Fruit fly (Drosophila melanogaster) whole organism, prepupa: ENCODE data around the gene Sec22.

ENCODE experiments used
- Blimp-1 ChIP-seq: fragments of 200-800 bp; sonication (Bioruptor generic); optimal IDR thresholded peaks from 3 replicates; lab custom pipeline; 2017; ENCODE audit warnings: missing biosample characterization, missing genetic modification characterization, mild to moderate bottlenecking, moderate library complexity, missing genetic modification reagents
- CG10669 ChIP-seq: fragments of 200-800 bp; sonication (Bioruptor generic); optimal IDR thresholded peaks from 3 replicates; lab custom pipeline; 2018; ENCODE audit warnings: missing biosample characterization, mild to moderate bottlenecking, missing genetic modification characterization, moderate library complexity
- CG11294 ChIP-seq: fragments of 200-800 bp; sonication (Bioruptor generic); IDR thresholded peaks from 2 replicates; pipeline ENCODE4 v1.3.6; 2022; ENCODE audit warnings: missing biosample characterization, missing genetic modification characterization
- CG15336 ChIP-seq: fragments of 200-800 bp; sonication (Bioruptor generic); IDR thresholded peaks from 2 replicates; pipeline ENCODE4 v1.3.6; 2022; ENCODE audit warnings: missing biosample characterization, missing genetic modification characterization
- CG1621 ChIP-seq: fragments of 200-800 bp; sonication (Bioruptor generic); optimal IDR thresholded peaks from 3 replicates; lab custom pipeline; 2018; ENCODE audit warnings: missing biosample characterization, mild to moderate bottlenecking, missing genetic modification characterization
- CG3032 ChIP-seq: fragments of 200-800 bp; optimal IDR thresholded peaks from 2 replicates; lab custom pipeline; 2019; ENCODE audit warnings: missing biosample characterization, mild to moderate bottlenecking, missing genetic modification characterization, moderate library complexity
- CG31627 ChIP-seq: fragments of 200-800 bp; sonication (Bioruptor generic); optimal IDR thresholded peaks from 3 replicates; lab custom pipeline; 2016; ENCODE audit warnings: missing biosample characterization, missing genetic modification characterization
- CG3919 ChIP-seq: fragments of 200-800 bp; sonication (Bioruptor generic); optimal IDR thresholded peaks from 3 replicates; lab custom pipeline; 2016; ENCODE audit warnings: missing biosample characterization, missing genetic modification characterization
- CG6163 ChIP-seq: fragments of 200-800 bp; sonication (Bioruptor generic); IDR thresholded peaks from 3 replicates; pipeline ENCODE4 v1.3.6; 2022; ENCODE audit warnings: missing biosample characterization, missing genetic modification characterization
- CG6808 ChIP-seq: fragments of 200-800 bp; sonication (Bioruptor generic); optimal IDR thresholded peaks from 3 replicates; lab custom pipeline; 2017; ENCODE audit warnings: missing biosample characterization, missing genetic modification characterization, mild to moderate bottlenecking, moderate library complexity, missing genetic modification reagents
- CG6854 ChIP-seq: fragments of 200-800 bp; sonication (Bioruptor generic); optimal IDR thresholded peaks from 2 replicates; lab custom pipeline; 2017; ENCODE audit warnings: missing biosample characterization, mild to moderate bottlenecking, missing genetic modification characterization
- CG7368 ChIP-seq: fragments of 200-800 bp; sonication (Bioruptor generic); optimal IDR thresholded peaks from 3 replicates; lab custom pipeline; 2016; ENCODE audit warnings: missing biosample characterization, missing genetic modification characterization
- CG8632 ChIP-seq: fragments of 200-800 bp; sonication (Bioruptor generic); optimal IDR thresholded peaks from 3 replicates; lab custom pipeline; 2016; ENCODE audit warnings: missing biosample characterization, missing genetic modification characterization
- Eip75B ChIP-seq: fragments of 200-800 bp; sonication (Bioruptor generic); optimal IDR thresholded peaks from 3 replicates; lab custom pipeline; 2016; ENCODE audit warnings: missing biosample characterization, missing genetic modification characterization
- Eip78C ChIP-seq: fragments of 200-800 bp; sonication (Bioruptor generic); peaks from one replicate; lab custom pipeline; 2016; ENCODE audit warnings: missing biosample characterization, missing genetic modification characterization
- Eip93F ChIP-seq: fragments of 200-800 bp; sonication (Bioruptor generic); optimal IDR thresholded peaks from 2 replicates; lab custom pipeline; 2016; ENCODE audit warnings: missing biosample characterization, mild to moderate bottlenecking, missing genetic modification characterization
- Ets21C ChIP-seq: fragments of 200-800 bp; sonication (Bioruptor generic); optimal IDR thresholded peaks from 3 replicates; lab custom pipeline; 2016; ENCODE audit warnings: missing biosample characterization, missing genetic modification characterization
- Hr4 ChIP-seq: fragments of 200-800 bp; sonication (Bioruptor generic); optimal IDR thresholded peaks from 3 replicates; lab custom pipeline; 2016; ENCODE audit warnings: missing biosample characterization, missing genetic modification characterization
- Smox ChIP-seq: fragments of 200-800 bp; sonication (Bioruptor generic); optimal IDR thresholded peaks from 3 replicates; lab custom pipeline; 2016; ENCODE audit warnings: missing biosample characterization, missing genetic modification characterization
- Sox102F ChIP-seq: fragments of 200-800 bp; sonication (Bioruptor generic); optimal IDR thresholded peaks from 2 replicates; lab custom pipeline; 2016; ENCODE audit warnings: missing biosample characterization, mild to moderate bottlenecking, missing genetic modification characterization
- Sox14 ChIP-seq: fragments of 200-800 bp; sonication (Bioruptor generic); optimal IDR thresholded peaks from 3 replicates; lab custom pipeline; 2016; ENCODE audit warnings: missing biosample characterization, missing genetic modification characterization
- achi ChIP-seq: fragments of 200-800 bp; sonication (Bioruptor generic); optimal IDR thresholded peaks from 3 replicates; lab custom pipeline; 2016; ENCODE audit warnings: missing biosample characterization, missing genetic modification characterization
- cyc ChIP-seq: fragments of 200-800 bp; sonication (Bioruptor generic); optimal IDR thresholded peaks from 3 replicates; lab custom pipeline; 2016; ENCODE audit warnings: missing biosample characterization, missing genetic modification characterization
- dac ChIP-seq: fragments of 200-800 bp; sonication (Bioruptor generic); optimal IDR thresholded peaks from 2 replicates; lab custom pipeline; 2017; ENCODE audit warnings: missing biosample characterization, mild to moderate bottlenecking, missing genetic modification characterization
- dsx ChIP-seq: fragments of 200-800 bp; optimal IDR thresholded peaks from 3 replicates; lab custom pipeline; 2019; ENCODE audit warnings: missing biosample characterization, mild to moderate bottlenecking, missing genetic modification characterization, moderate library complexity; ENCODE audit not compliant: poor library complexity, severe bottlenecking
- eg ChIP-seq: fragments of 200-800 bp; sonication (Bioruptor generic); IDR thresholded peaks from 3 replicates; pipeline ENCODE4 v1.3.6; 2022; ENCODE audit warnings: missing biosample characterization, missing genetic modification characterization
- esn ChIP-seq: fragments of 200-800 bp; sonication (Bioruptor generic); optimal IDR thresholded peaks from 2 replicates; lab custom pipeline; 2016; ENCODE audit warnings: missing biosample characterization, mild to moderate bottlenecking, missing genetic modification characterization, moderate library complexity
- fd59A ChIP-seq: fragments of 200-800 bp; sonication (Bioruptor generic); optimal IDR thresholded peaks from 2 replicates; lab custom pipeline; 2017; ENCODE audit warnings: missing biosample characterization, mild to moderate bottlenecking, missing genetic modification characterization, missing genetic modification reagents
- fkh ChIP-seq: fragments of 200-800 bp; sonication (Bioruptor generic); optimal IDR thresholded peaks from 3 replicates; lab custom pipeline; 2017; ENCODE audit warnings: missing biosample characterization, mild to moderate bottlenecking, missing genetic modification characterization, moderate library complexity
- lz ChIP-seq: fragments of 200-800 bp; sonication (Bioruptor generic); optimal IDR thresholded peaks from 3 replicates; lab custom pipeline; 2016; ENCODE audit warnings: missing biosample characterization, missing genetic modification characterization
- net ChIP-seq: fragments of 200-800 bp; sonication (Bioruptor generic); optimal IDR thresholded peaks from 3 replicates; lab custom pipeline; 2016; ENCODE audit warnings: missing biosample characterization, missing genetic modification characterization
- ss ChIP-seq, 2 experiments: fragments of 200-800 bp; sonication (Bioruptor generic); optimal IDR thresholded peaks; 2 replicates in 1 of 2; 3 replicates in 1 of 2; lab custom pipeline; 2017 to 2018; ENCODE audit warnings: mild to moderate bottlenecking in 2 of 2, missing biosample characterization in 2 of 2, missing genetic modification characterization in 2 of 2, moderate library complexity in 1 of 2
- svp ChIP-seq: fragments of 200-800 bp; sonication (Bioruptor generic); peaks from one replicate; lab custom pipeline; 2016; ENCODE audit warnings: missing biosample characterization, missing genetic modification characterization
- topi ChIP-seq: fragments of 200-800 bp; sonication (Bioruptor generic); optimal IDR thresholded peaks from 3 replicates; lab custom pipeline; 2016; ENCODE audit warnings: missing biosample characterization, missing genetic modification characterization
- vri ChIP-seq: fragments of 200-800 bp; sonication (Bioruptor generic); optimal IDR thresholded peaks from 3 replicates; lab custom pipeline; 2016; ENCODE audit warnings: missing biosample characterization, mild to moderate bottlenecking, missing genetic modification characterization

Gene Sec22

DNA sequence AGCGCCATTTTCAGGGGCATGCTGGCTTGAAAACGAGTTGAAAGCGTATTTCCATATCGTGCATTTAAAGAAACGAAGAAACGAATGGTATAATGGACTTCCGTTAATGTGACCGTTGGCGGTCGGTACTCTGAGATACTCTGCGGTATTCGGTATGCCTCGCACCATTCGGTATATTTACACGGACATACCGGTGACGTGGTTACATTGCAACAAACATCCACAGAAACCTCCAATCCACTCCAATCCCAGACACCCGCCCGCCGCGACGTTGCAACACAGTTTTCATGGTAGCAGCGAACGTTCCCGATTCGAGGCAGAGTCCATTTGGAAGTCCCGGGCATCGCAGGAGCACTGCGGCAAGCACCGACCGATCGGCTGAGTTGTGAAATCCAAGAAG, at the start of gene Sec22:
Sec22 (plus strand) TSS at position 170 of the 400 bp plus-strand sequence.
- TF ChIP-seq lz (GFP tag; lab: Kevin White, UChicago), result peak; percentile 11
- TF ChIP-seq Eip78C (GFP tag; lab: Kevin White, UChicago), result peak; percentile 45
- no peak for TF ChIP-seq CG8632 (GFP tag; lab: Kevin White, UChicago)
- peak in 1 of 2 experiments; percentile 36 for TF ChIP-seq ss (GFP tag; optimal IDR thresholded peaks at IDR 0.05; lab: Kevin White, UChicago)
- TF ChIP-seq cyc (GFP tag; lab: Kevin White, UChicago), result peak; percentile 3
- no peak for TF ChIP-seq CG10669 (GFP tag; lab: Kevin White, UChicago)
- TF ChIP-seq dsx (GFP tag; lab: Kevin White, UChicago), result peak; percentile 26
- TF ChIP-seq, all 60 proteins: peak for 5

DNA sequence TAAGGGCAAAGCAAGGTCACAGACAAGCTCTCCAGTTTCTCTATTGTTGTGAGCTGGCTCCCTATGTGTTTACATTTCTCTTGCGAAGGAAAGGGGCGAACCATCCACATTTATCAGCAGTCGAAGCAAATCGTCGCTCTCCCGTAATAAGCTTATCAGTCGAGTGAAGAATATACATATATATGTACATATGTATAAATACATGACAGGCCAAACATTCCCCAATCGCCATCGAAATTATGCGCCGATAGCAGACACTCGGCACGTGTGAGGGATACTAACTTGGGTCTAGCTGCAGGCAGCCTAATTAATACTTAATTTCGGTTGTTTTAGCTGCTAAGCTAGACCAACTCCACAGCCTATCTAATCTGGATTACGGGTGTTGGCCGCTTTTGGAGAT, 49.0 kb upstream of the Sec22 start:
- TF ChIP-seq svp (GFP tag; lab: Kevin White, UChicago) (peak; percentile 43), CG6163 (no peak), Eip78C (GFP tag; lab: Kevin White, UChicago) (no peak), fkh (peak; percentile 26), Eip93F (peak; percentile 54), vri (peak; percentile 64), CG1621 (tag; lab: Kevin White, UChicago) (no peak)

DNA sequence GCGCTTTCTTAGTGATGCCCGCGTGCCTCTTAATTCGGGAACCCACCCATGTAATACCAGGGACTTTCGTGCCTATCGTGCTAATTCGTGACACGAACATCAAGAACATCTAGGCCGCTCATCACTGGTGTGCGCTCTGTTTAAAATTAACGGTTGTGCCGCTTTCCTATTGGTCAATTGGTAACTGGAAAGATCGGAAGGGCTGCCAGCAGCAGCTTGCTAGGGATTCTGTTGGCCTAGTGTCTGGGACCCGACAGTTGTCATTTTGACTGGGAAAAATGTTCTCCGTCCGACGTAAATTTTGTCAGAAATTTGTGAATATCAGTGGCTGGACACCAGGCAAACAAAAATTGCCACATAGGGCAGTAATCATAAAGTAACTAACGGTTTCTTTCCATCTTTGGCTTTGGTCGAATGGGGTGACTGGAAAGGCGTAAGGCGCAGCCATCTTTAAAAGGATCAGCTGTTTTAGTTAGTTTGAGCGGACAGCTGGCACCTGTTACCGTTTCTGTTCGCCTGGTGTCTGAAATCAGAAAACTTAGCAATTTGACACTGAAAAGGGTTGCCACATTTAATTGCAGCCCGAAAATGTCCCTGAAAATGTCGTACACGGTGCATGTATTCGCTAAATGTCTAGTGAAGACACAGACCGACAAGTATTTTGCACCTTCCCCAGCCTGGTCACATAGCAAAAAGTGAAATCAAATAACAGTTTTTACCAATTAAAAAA, 46.8 kb upstream of the Sec22 start, which contains the start of gene CG5273:
CG5273 (plus strand) TSS at position 703 of the 730 bp plus-strand sequence.
- no peak for TF ChIP-seq CG11294 (GFP tag; lab: Robert Waterston, UW)
- TF ChIP-seq CG3032 (tag; lab: Kevin White, UChicago), result no peak
- TF ChIP-seq Sox102F (GFP tag; lab: Kevin White, UChicago), result peak; percentile 28
- 0 out of 3 replicates have a peak, but pooled peaks have one; percentile 6 for TF ChIP-seq eg (GFP tag; lab: Robert Waterston, UW)
- peak; percentile 8 to 34 for TF ChIP-seq ss (GFP tag; optimal IDR thresholded peaks at IDR 0.05; lab: Kevin White, UChicago)
- TF ChIP-seq CG6808 (GFP tag; lab: Kevin White, UChicago), result peak; percentile 8
- TF ChIP-seq net (GFP tag; lab: Kevin White, UChicago), result no peak
- peak; percentile 36 for TF ChIP-seq CG1621 (tag; lab: Kevin White, UChicago)
- TF ChIP-seq achi (GFP tag; lab: Kevin White, UChicago), result peak; percentile 73
- TF ChIP-seq Hr4 (GFP tag; lab: Kevin White, UChicago), result no peak
- no peak for TF ChIP-seq CG15336 (GFP tag; lab: Robert Waterston, UW)
- TF ChIP-seq dac (GFP tag; lab: Kevin White, UChicago), result no peak
- no peak for TF ChIP-seq dsx (GFP tag; lab: Kevin White, UChicago)
- no peak for TF ChIP-seq CG31627 (GFP tag; lab: Kevin White, UChicago)
- peak; percentile 90 for TF ChIP-seq svp (GFP tag; lab: Kevin White, UChicago)
- TF ChIP-seq lz (GFP tag; lab: Kevin White, UChicago), result peak; percentile 11
- peak; percentile 15 for TF ChIP-seq Smox (GFP tag; lab: Kevin White, UChicago)
- no peak for TF ChIP-seq Ets21C (GFP tag; lab: Kevin White, UChicago)
- peak; percentile 1 for TF ChIP-seq Eip75B
- TF ChIP-seq Eip78C (GFP tag; lab: Kevin White, UChicago), result peak; percentile 75
- peak; percentile 12 for TF ChIP-seq CG3919
- TF ChIP-seq topi (GFP tag; lab: Kevin White, UChicago), result peak; percentile 34
- TF ChIP-seq cyc (GFP tag; lab: Kevin White, UChicago), result no peak
- no peak for TF ChIP-seq fd59A
- no peak for TF ChIP-seq Eip93F
- no peak for TF ChIP-seq CG6854 (GFP tag; lab: Kevin White, UChicago)
- peak; percentile 42 for TF ChIP-seq esn (GFP tag; lab: Kevin White, UChicago)
- no peak for TF ChIP-seq CG7368
- peak; percentile 22 for TF ChIP-seq Sox14 (GFP tag; lab: Kevin White, UChicago)
- TF ChIP-seq Blimp-1 (GFP tag; lab: Kevin White, UChicago), result peak; percentile 93
- TF ChIP-seq vri, result peak; percentile 55
